Worm (Caenorhabditis elegans) whole organism, L1 larva: ENCODE results near the gene fkh-5.

Source experiments
- C04F5.9 ChIP-seq: sonication (generic microtip); optimal IDR thresholded peaks from 2 replicates; lab custom pipeline; 2016; ENCODE audit warnings: missing genetic modification characterization, missing compliant biosample characterization
- C34B4.2 ChIP-seq: sonication (generic microtip); optimal IDR thresholded peaks from 2 replicates; lab custom pipeline; 2017; ENCODE audit warnings: mild to moderate bottlenecking, missing genetic modification characterization, missing compliant biosample characterization
- Y116A8C.19 ChIP-seq: sonication (generic microtip); optimal IDR thresholded peaks from 2 replicates; lab custom pipeline; 2016; ENCODE audit warnings: missing compliant biosample characterization, missing genetic modification characterization, borderline replicate concordance
- aha-1 ChIP-seq: fragments of 150-350 bp; optimal IDR thresholded peaks from 2 replicates; lab custom pipeline; 2014; ENCODE audit warnings: missing biosample characterization, missing genetic modification characterization
- aly-2 ChIP-seq: fragments of 150-350 bp; optimal IDR thresholded peaks from 2 replicates; lab custom pipeline; 2014; ENCODE audit warnings: missing biosample characterization, missing genetic modification characterization
- ama-1 ChIP-seq: fragments of 150-350 bp; optimal IDR thresholded peaks from 2 replicates; lab custom pipeline; 2014
- blmp-1 ChIP-seq: fragments of 150-350 bp; optimal IDR thresholded peaks from 2 replicates; lab custom pipeline; 2014; ENCODE audit warnings: missing biosample characterization, missing genetic modification characterization
- ceh-8 ChIP-seq: fragments of 200-800 bp; sonication (Bioruptor generic); optimal IDR thresholded peaks from 2 replicates; lab custom pipeline; 2018; ENCODE audit warnings: mild to moderate bottlenecking, missing genetic modification characterization, moderate library complexity, missing compliant biosample characterization
- ces-1 ChIP-seq: fragments of 150-350 bp; optimal IDR thresholded peaks from 2 replicates; lab custom pipeline; 2014; ENCODE audit warnings: missing biosample characterization, missing genetic modification reagents, missing genetic modification characterization
- efl-1 ChIP-seq, 4 experiments: fragments of 150-350 bp; optimal IDR thresholded peaks in 3 of 4; peaks in 1 of 4; 1 replicate in 1 of 4; 2 replicates in 3 of 4; lab custom pipeline; 2014; ENCODE audit warnings: missing biosample characterization in 2 of 4, missing genetic modification characterization in 2 of 4, missing genetic modification reagents in 2 of 4
- egl-13 ChIP-seq: sonication (generic microtip); optimal IDR thresholded peaks from 2 replicates; lab custom pipeline; 2016; ENCODE audit warnings: missing genotype, missing genetic modification reagents, missing genetic modification characterization, missing compliant biosample characterization
- fkh-10 ChIP-seq: sonication (generic microtip); optimal IDR thresholded peaks from 2 replicates; lab custom pipeline; 2017; ENCODE audit warnings: missing biosample characterization, missing genetic modification reagents, missing genetic modification characterization
- fos-1 ChIP-seq: fragments of 150-350 bp; optimal IDR thresholded peaks from 2 replicates; lab custom pipeline; 2014; ENCODE audit warnings: missing biosample characterization, missing genetic modification characterization
- grh-1 ChIP-seq: fragments of 200-800 bp; sonication (Bioruptor generic); IDR thresholded peaks from 2 replicates; pipeline ENCODE4 v1.3.6; 2022; ENCODE audit warnings: missing genetic modification reagents, missing genetic modification characterization, missing compliant biosample characterization
- hpl-2 ChIP-seq: fragments of 150-350 bp; optimal IDR thresholded peaks from 2 replicates; lab custom pipeline; 2014; ENCODE audit warnings: missing biosample characterization, missing genetic modification reagents, missing genetic modification characterization
- isw-1 ChIP-seq: fragments of 200-800 bp; sonication (Bioruptor generic); IDR thresholded peaks from 2 replicates; pipeline ENCODE4 v1.3.6; 2022; ENCODE audit warnings: missing genetic modification characterization, missing compliant biosample characterization
- lin-14 ChIP-seq: fragments of 200-800 bp; sonication (Bioruptor generic); optimal IDR thresholded peaks from 2 replicates; lab custom pipeline; 2018; ENCODE audit warnings: mild to moderate bottlenecking, missing genetic modification characterization, moderate library complexity, missing compliant biosample characterization
- lin-35 ChIP-seq, 2 experiments: fragments of 150-350 bp; optimal IDR thresholded peaks; 2 replicates each; lab custom pipeline; 2014; ENCODE audit warnings: missing biosample characterization in 2 of 2, missing genetic modification characterization in 2 of 2, missing genetic modification reagents in 2 of 2
- lir-3 ChIP-seq: sonication (generic microtip); optimal IDR thresholded peaks from 2 replicates; lab custom pipeline; 2016; ENCODE audit warnings: mild to moderate bottlenecking, missing genetic modification characterization, moderate library complexity, missing compliant biosample characterization; ENCODE audit not compliant: poor library complexity
- mdl-1 ChIP-seq, 2 experiments: fragments of 150-350 bp; optimal IDR thresholded peaks; 2 replicates each; lab custom pipeline; 2014 to 2017; ENCODE audit warnings: missing biosample characterization in 2 of 2, missing genetic modification characterization in 2 of 2, inconsistent platforms in 1 of 2
- mep-1 ChIP-seq: fragments of 150-350 bp; optimal IDR thresholded peaks from 2 replicates; lab custom pipeline; 2014; ENCODE audit warnings: missing biosample characterization, missing genetic modification characterization
- nhr-19 ChIP-seq: fragments of 200-800 bp; sonication (Bioruptor generic); conservative IDR thresholded peaks from 2 replicates; pipeline ENCODE4 v1.3.6; 2022; ENCODE audit warnings: missing genetic modification characterization, missing compliant biosample characterization
- nhr-237 ChIP-seq: fragments of 150-350 bp; optimal IDR thresholded peaks from 2 replicates; lab custom pipeline; 2014; ENCODE audit warnings: missing biosample characterization, missing genetic modification characterization
- nhr-76 ChIP-seq: sonication (generic microtip); optimal IDR thresholded peaks from 2 replicates; lab custom pipeline; 2017; ENCODE audit warnings: missing biosample characterization, missing genetic modification characterization
- nhr-77 ChIP-seq: fragments of 150-350 bp; optimal IDR thresholded peaks from 2 replicates; lab custom pipeline; 2014; ENCODE audit warnings: missing biosample characterization, missing genetic modification characterization
- pag-3 ChIP-seq: sonication (generic microtip); optimal IDR thresholded peaks from 2 replicates; lab custom pipeline; 2017; ENCODE audit warnings: missing genetic modification characterization, mild to moderate bottlenecking, missing compliant biosample characterization, antibody characterized with exemption, borderline replicate concordance; ENCODE audit not compliant: insufficient read depth
- pax-3 ChIP-seq: fragments of 200-800 bp; sonication (Bioruptor generic); optimal IDR thresholded peaks from 2 replicates; lab custom pipeline; 2018; ENCODE audit warnings: mild to moderate bottlenecking, missing genetic modification characterization, moderate library complexity, missing compliant biosample characterization
- snu-23 ChIP-seq: sonication (generic microtip); optimal IDR thresholded peaks from 2 replicates; lab custom pipeline; 2016; ENCODE audit warnings: missing genetic modification characterization, missing compliant biosample characterization
- sup-37 ChIP-seq: fragments of 200-800 bp; sonication (Bioruptor generic); optimal IDR thresholded peaks from 2 replicates; lab custom pipeline; 2018; ENCODE audit warnings: mild to moderate bottlenecking, missing genetic modification characterization, missing compliant biosample characterization
- swsn-7 ChIP-seq: sonication (generic microtip); optimal IDR thresholded peaks from 2 replicates; lab custom pipeline; 2016; ENCODE audit warnings: missing genetic modification characterization, missing compliant biosample characterization
- tbx-2 ChIP-seq: sonication (generic microtip); optimal IDR thresholded peaks from 2 replicates; lab custom pipeline; 2016; ENCODE audit warnings: missing genetic modification characterization, missing compliant biosample characterization
- unc-130 ChIP-seq: fragments of 150-350 bp; optimal IDR thresholded peaks from 2 replicates; lab custom pipeline; 2017; ENCODE audit warnings: missing biosample characterization, missing genetic modification characterization, inconsistent platforms
- unc-30 ChIP-seq: sonication (generic microtip); optimal IDR thresholded peaks from 2 replicates; lab custom pipeline; 2017; ENCODE audit warnings: missing biosample characterization, missing genetic modification characterization
- unc-86 ChIP-seq: sonication (generic microtip); optimal IDR thresholded peaks from 2 replicates; lab custom pipeline; 2016; ENCODE audit warnings: missing genetic modification characterization, missing compliant biosample characterization
- unc-98 ChIP-seq: fragments of 200-800 bp; sonication (Bioruptor generic); IDR thresholded peaks from 2 replicates; pipeline ENCODE4 v1.3.6; 2022; ENCODE audit warnings: missing genetic modification characterization, missing compliant biosample characterization
- vab-15 ChIP-seq: sonication (generic microtip); optimal IDR thresholded peaks from 2 replicates; lab custom pipeline; 2017; ENCODE audit warnings: missing genotype, mild to moderate bottlenecking, missing genetic modification characterization, missing compliant biosample characterization
- zag-1 ChIP-seq: fragments of 150-350 bp; optimal IDR thresholded peaks from 2 replicates; lab custom pipeline; 2014; ENCODE audit warnings: missing biosample characterization, missing genetic modification characterization
- ztf-11 ChIP-seq, 2 experiments: sonication (generic microtip); optimal IDR thresholded peaks; 2 replicates each; lab custom pipeline; 2016 to 2017; ENCODE audit warnings: missing genetic modification characterization in 2 of 2, missing biosample characterization in 1 of 2, missing compliant biosample characterization in 1 of 2

fkh-5 gene

DNA sequence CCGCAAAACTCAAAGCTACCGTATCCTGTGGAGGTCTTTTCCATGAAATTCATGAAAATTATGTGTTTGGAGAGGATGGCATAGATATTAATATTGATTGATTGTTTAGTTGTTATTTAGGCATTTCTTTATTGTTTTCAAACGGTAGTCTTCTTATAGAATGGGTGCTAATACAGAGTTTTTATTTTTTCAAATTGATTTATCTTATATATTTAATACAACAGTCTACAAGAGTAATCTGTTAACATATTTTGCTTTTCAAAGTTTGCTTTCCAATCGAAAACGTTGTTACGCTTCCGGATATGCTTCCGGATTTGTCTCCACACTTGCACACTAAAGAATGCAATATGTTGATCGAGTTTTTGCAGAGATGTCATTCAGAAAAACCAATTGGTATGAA lies 22.3 kb downstream of the fkh-5 start, which contains the start of gene C35D10.17:
TSS of gene C35D10.17 (plus strand) at position 301 of the 400 bp plus-strand sequence.
- TF ChIP-seq blmp-1 (tag; lab: Kevin White, UChicago) (no peak), unc-98 (no peak), nhr-237 (tag; lab: Kevin White, UChicago) (no peak), aha-1 (tag; lab: Kevin White, UChicago) (no peak), isw-1 (no peak), unc-30 (tag; lab: Kevin White, UChicago) (no peak), sup-37 (GFP tag; lab: Kevin White, UChicago) (no peak), aly-2 (no peak), lin-35 (GFP tag; optimal IDR thresholded peaks at IDR 0.05; lab: Kevin White, UChicago) (no peak), C34B4.2 (tag; lab: Kevin White, UChicago) (no peak), nhr-76 (tag; lab: Kevin White, UChicago) (no peak), grh-1 (GFP tag; lab: Robert Waterston, UW) (no peak), ces-1 (no peak), ceh-8 (GFP tag; lab: Kevin White, UChicago) (no peak), mdl-1 (tag; optimal IDR thresholded peaks at IDR 0.05; lab: Kevin White, UChicago) (no peak)

DNA sequence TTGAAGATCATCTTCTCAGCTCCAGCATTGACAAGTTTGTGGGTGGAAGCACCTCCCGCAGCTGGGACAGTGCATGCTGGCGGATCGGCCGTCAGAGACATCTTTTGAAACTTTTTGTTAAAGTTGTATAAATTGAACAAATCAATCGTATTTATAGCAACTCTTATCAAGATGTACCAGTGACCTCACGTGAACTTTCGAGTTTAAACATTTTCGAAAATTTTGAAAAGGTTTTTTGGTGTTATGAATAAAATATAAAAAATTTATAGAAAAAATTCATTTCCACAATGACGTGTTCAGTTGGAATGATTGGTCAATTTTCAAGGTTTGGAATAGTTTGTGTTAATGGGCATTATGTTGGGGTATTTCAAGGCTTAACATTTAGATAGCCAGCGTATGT lies 24.2 kb downstream of the fkh-5 start, which contains the start of the genes msd-4 and C35D10.3:
TSS of gene msd-4 (minus strand) at position 101 of the 400 bp plus-strand sequence.
TSS of gene C35D10.3 (plus strand) at position 279 of the 400 bp plus-strand sequence.
- no peak for TF ChIP-seq nhr-19
- TF ChIP-seq C04F5.9 (tag; lab: Kevin White, UChicago) = no peak
- TF ChIP-seq egl-13 (tag; lab: Kevin White, UChicago) = no peak
- TF ChIP-seq Y116A8C.19 = no peak
- no peak for TF ChIP-seq lir-3 (tag; lab: Kevin White, UChicago)
- no peak for TF ChIP-seq vab-15 (tag; lab: Kevin White, UChicago)
- TF ChIP-seq efl-1 (optimal IDR thresholded peaks at IDR 0.05; lab: Kevin White, UChicago) = no peak
- no peak for TF ChIP-seq efl-1 (GFP tag; optimal IDR thresholded peaks at IDR 0.05 in 1 of 2; lab: Kevin White, UChicago)

DNA sequence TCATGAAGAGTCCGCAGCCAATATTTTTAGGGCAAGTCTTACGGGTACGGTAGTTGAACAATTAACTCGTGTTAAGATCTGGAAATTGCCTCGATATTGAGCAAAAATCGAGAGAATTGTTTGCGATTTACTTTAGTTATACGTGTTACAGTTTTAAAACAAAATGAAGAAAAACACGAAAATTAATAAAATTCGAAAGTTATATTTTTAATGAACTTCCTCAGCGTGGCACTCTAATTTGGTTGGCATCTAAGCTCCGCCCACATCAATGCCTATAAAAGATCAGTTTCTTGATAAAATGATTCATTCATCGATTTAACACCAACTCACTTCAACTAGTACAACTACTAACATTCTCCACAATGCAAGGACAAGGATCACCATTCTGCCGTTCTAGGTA lies 26.0 kb downstream of the fkh-5 start, which contains the start of gene gipc-1:
TSS of gene gipc-1 (plus strand) at position 301 of the 400 bp plus-strand sequence.
- TF ChIP-seq tbx-2 = no peak
- no peak for TF ChIP-seq lin-14 (GFP tag; lab: Kevin White, UChicago)
- no peak for TF ChIP-seq fkh-10
- TF ChIP-seq ztf-11 (tag; optimal IDR thresholded peaks at IDR 0.05; lab: Kevin White, UChicago) = no peak
- no peak for TF ChIP-seq fos-1 (tag; lab: Kevin White, UChicago)
- TF ChIP-seq C34B4.2 (tag; lab: Kevin White, UChicago) = no peak
- TF ChIP-seq unc-130 = no peak
- TF ChIP-seq, all 84 proteins: peak for 0

DNA sequence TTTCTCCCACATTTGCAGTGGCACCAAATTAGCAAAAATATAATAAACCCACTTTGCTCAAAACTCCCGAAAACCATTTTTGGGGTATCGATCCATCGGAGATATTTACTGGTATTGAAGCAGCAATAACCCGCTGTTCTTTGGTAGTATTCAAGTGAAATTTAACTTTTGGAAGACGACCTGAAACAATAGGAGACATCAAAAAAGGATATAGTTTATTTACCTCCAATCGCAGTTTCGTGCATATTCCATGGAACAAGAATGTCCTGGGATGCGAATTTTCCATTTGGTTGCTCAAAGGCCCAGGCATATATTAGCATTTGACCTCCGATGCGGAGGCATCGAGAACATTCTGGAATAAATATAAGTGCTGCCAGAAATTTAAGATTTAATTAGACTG lies 28.9 kb downstream of the fkh-5 start:
- TF ChIP-seq ama-1 (lab: Kevin White, UChicago) = no peak
- TF ChIP-seq mep-1 (tag; lab: Kevin White, UChicago) = no peak
- TF ChIP-seq pag-3 (tag; lab: Kevin White, UChicago) = no peak
- TF ChIP-seq hpl-2 (GFP tag; lab: Kevin White, UChicago) = no peak
- no peak for TF ChIP-seq snu-23
- no peak for TF ChIP-seq tbx-2
- TF ChIP-seq lin-14 (GFP tag; lab: Kevin White, UChicago) = no peak
- TF ChIP-seq unc-86 (tag; lab: Kevin White, UChicago) = no peak
- no peak for TF ChIP-seq fos-1 (tag; lab: Kevin White, UChicago)
- no peak for TF ChIP-seq unc-130
- TF ChIP-seq unc-98 = no peak
- no peak for TF ChIP-seq zag-1 (tag; lab: Kevin White, UChicago)
- TF ChIP-seq nhr-77 (tag; lab: Kevin White, UChicago) = no peak
- TF ChIP-seq ztf-11 (tag; optimal IDR thresholded peaks at IDR 0.05; lab: Kevin White, UChicago) = no peak
- TF ChIP-seq swsn-7 (tag; lab: Kevin White, UChicago) = no peak
- TF ChIP-seq C34B4.2 (tag; lab: Kevin White, UChicago) = no peak
- no peak for TF ChIP-seq pax-3 (tag; lab: Kevin White, UChicago)
